Fruit fly (Drosophila melanogaster): ENCODE data around the gene CG33257.

The CG33257 gene

DNA sequence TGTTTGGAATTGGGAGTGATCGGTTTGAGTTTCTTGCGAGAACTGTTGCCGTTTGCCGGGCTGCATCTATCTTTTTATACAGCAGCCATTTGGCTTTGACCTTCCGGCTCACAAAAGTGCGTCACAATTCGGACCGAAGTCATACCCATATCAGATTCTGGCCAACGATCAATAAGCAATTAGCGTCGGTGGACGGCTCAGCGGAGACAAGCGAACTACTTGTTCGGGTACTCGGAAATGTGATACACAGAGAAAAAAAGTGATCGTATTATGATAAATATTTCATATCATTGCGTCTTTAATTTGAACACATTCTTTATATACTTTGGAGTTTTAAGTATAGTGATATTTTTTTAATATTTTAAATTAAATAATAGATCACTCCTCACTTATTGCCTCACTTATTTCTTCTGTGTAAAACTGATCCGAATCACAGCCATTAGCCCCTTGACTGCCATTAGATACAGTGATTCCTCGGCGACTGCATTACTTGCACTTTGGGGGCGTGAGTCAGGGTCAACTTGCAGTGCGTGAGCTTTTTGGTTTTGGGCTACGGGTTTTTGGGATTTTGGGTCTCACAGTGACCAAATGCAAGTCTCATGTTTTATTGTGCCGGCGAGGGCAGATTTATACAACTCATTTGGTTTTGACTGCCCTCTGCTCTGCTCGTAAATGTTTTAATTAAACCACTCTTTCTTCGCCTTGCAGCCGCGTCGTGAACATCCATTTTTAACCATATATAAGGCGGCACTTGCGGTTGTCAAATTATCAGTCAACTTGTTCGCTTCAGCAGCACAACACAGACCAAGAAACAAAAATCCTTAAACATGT lies 40.1 kb upstream of the CG33257 start, which contains the start of the genes CG13043 and CG13063 (continued):
- TF ChIP-seq CG7928 (GFP tag; optimal IDR thresholded peaks at IDR 0.05): no peak
- no peak for TF ChIP-seq Hey (tag; optimal IDR thresholded peaks at IDR 0.05)
- no peak for TF ChIP-seq Jarid2 (GFP tag; optimal IDR thresholded peaks at IDR 0.05)
- TF ChIP-seq ci (GFP tag; IDR thresholded peaks at IDR 0.05): 0 out of 3 replicates have a peak, but pooled peaks have one; percentile 32

DNA sequence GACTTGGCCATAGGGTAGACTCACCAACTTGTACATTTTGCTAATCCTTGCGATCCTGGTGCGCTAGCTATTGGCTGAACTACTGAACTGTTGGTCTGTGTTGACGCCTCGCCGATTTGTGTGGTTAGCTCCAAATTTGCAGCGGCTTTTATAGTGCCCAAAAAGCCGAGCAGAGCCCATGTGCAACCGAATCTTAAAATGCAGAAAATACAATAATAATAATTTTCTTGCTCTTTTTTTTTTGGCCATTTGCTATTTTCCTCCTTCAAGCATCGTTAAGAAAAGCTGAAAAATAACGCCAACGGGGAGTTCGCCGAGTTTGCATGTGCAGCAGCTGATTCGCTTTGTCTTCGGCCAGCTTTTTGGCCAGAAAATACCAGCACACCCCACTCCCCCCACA lies 37.7 kb upstream of the CG33257 start, which contains the start of gene CG13042:
TSS of gene CG13042 (minus strand) at position 101 of the 400 bp plus-strand sequence.
- TF ChIP-seq Sry-β (GFP tag; optimal IDR thresholded peaks at IDR 0.05) (no peak), Fer2 (tag; optimal IDR thresholded peaks at IDR 0.05) (no peak), Gug (GFP tag; IDR thresholded peaks at IDR 0.05) (0 out of 4 replicates have a peak, but pooled peaks have one; percentile 2), tx (GFP tag; optimal IDR thresholded peaks at IDR 0.05) (no peak)

- TF ChIP-seq zfh2 (GFP tag; optimal IDR thresholded peaks at IDR 0.05) (peak; percentile 76), CG2129 (GFP tag; IDR thresholded peaks at IDR 0.05; ENCODE audit: partially characterized antibody) (no peak), CG31224 (GFP tag; IDR thresholded peaks at IDR 0.05) (0 out of 2 replicates have a peak, but pooled peaks have one; percentile 20), NK7.1 (GFP tag; optimal IDR thresholded peaks at IDR 0.05) (no peak), twi (tag; optimal IDR thresholded peaks at IDR 0.05) (no peak), CG10366 (GFP tag; IDR thresholded peaks at IDR 0.05) (0 out of 2 replicates have a peak, but pooled peaks have one; percentile 13), Dip3 (GFP tag; optimal IDR thresholded peaks at IDR 0.05) (peak; percentile 5), CG16813 (GFP tag; IDR thresholded peaks at IDR 0.05; ENCODE audit: partially characterized antibody) (no peak), CG1832 (GFP tag; optimal IDR thresholded peaks at IDR 0.05) (no peak), cwo (GFP tag; optimal IDR thresholded peaks at IDR 0.05) (peak; percentile 9), CG33213 (GFP tag; optimal IDR thresholded peaks at IDR 0.05) (no peak), lilli (GFP tag; optimal IDR thresholded peaks at IDR 0.05) (peak; percentile 43), CG11723 (GFP tag; optimal IDR thresholded peaks at IDR 0.05) (no peak), CG3163 (GFP tag; optimal IDR thresholded peaks at IDR 0.05) (no peak), unc-4 (GFP tag; IDR thresholded peaks at IDR 0.05; ENCODE audit: partially characterized antibody) (no peak), Meics (GFP tag; optimal IDR thresholded peaks at IDR 0.05) (peak; percentile 30), CG11696 (GFP tag; IDR thresholded peaks at IDR 0.05) (no peak), CG8290 (GFP tag; optimal IDR thresholded peaks at IDR 0.05) (no peak), CG8290 (tag; optimal IDR thresholded peaks at IDR 0.05) (peak in 1 of 2 experiments; percentile 69), Gug (GFP tag; IDR thresholded peaks at IDR 0.05) (0 out of 4 replicates have a peak, but pooled peaks have one; percentile 6), hkb (optimal IDR thresholded peaks at IDR 0.05) (no peak), hkb (GFP tag; IDR thresholded peaks at IDR 0.05) (0 out of 2 replicates have a peak, but pooled peaks have one; percentile 31), Usf (GFP tag; optimal IDR thresholded peaks at IDR 0.05) (no peak), CG32532 (GFP tag; IDR thresholded peaks at IDR 0.05) (0 out of 2 replicates have a peak, but pooled peaks have one; percentile 6), Atf3 (GFP tag; optimal IDR thresholded peaks at IDR 0.05) (no peak), pho (GFP tag; optimal IDR thresholded peaks at IDR 0.05) (peak; percentile 4), CG16815 (GFP tag; optimal IDR thresholded peaks at IDR 0.05) (peak; percentile 14), CG10209 (GFP tag; optimal IDR thresholded peaks at IDR 0.05) (no peak), grau (tag; optimal IDR thresholded peaks at IDR 0.05) (no peak), abd-A (tag; optimal IDR thresholded peaks at IDR 0.05) (no peak), ci (GFP tag; IDR thresholded peaks at IDR 0.05) (no peak), wdn (GFP tag; IDR thresholded peaks at IDR 0.05) (peak; percentile 53; the same call in 1 of the 2 replicates), Dp (GFP tag; optimal IDR thresholded peaks at IDR 0.05) (no peak), ara (GFP tag; IDR thresholded peaks at IDR 0.05) (0 out of 2 replicates have a peak, but pooled peaks have one; percentile 14), lab (GFP tag; optimal IDR thresholded peaks at IDR 0.05) (peak; percentile 72), lmd (GFP tag; IDR thresholded peaks at IDR 0.05) (peak; percentile 39; the same call in 1 of the 2 replicates), Xrp1 (GFP tag; IDR thresholded peaks at IDR 0.05) (no peak), CG8478 (optimal IDR thresholded peaks at IDR 0.05) (no peak), Fer3 (tag; optimal IDR thresholded peaks at IDR 0.05) (peak; percentile 2)
These were observed 36.2 kb upstream of the CG33257 start for dm6 chr3L:16309972-16310371.
